Worm (Caenorhabditis elegans) whole organism, L3 larva: ENCODE data around the gene ZK105.1.
"Not testable (repeated sequence)": the region's sequence is repeated elsewhere in the genome, so short reads cannot be mapped to it uniquely, and the experiment has no call there.

Experiments
- R02D3.7 ChIP-seq: fragments of 150-350 bp; optimal IDR thresholded peaks from 2 replicates; lab custom pipeline; 2014; ENCODE audit warnings: missing biosample characterization, missing genetic modification characterization
- ZK546.5 ChIP-seq: sonication (generic microtip); optimal IDR thresholded peaks from 2 replicates; lab custom pipeline; 2017; ENCODE audit warnings: missing biosample characterization, missing genetic modification characterization
- aly-2 ChIP-seq: fragments of 150-350 bp; optimal IDR thresholded peaks from 2 replicates; lab custom pipeline; 2014; ENCODE audit warnings: missing biosample characterization, missing genetic modification characterization
- ama-1 ChIP-seq: fragments of 150-350 bp; optimal IDR thresholded peaks from 2 replicates; lab custom pipeline; 2018
- ceh-16 ChIP-seq: sonication (generic microtip); optimal IDR thresholded peaks from 2 replicates; lab custom pipeline; 2017; ENCODE audit warnings: missing biosample characterization, missing genetic modification characterization
- ceh-28 ChIP-seq: fragments of 150-350 bp; optimal IDR thresholded peaks from 2 replicates; lab custom pipeline; 2014; ENCODE audit warnings: missing biosample characterization, missing genetic modification reagents, missing genetic modification characterization
- ceh-9 ChIP-seq: sonication (generic microtip); optimal IDR thresholded peaks from 2 replicates; lab custom pipeline; 2018; ENCODE audit warnings: missing biosample characterization, missing genetic modification characterization
- daf-12 ChIP-seq: fragments of 150-350 bp; optimal IDR thresholded peaks from 2 replicates; lab custom pipeline; 2014; ENCODE audit warnings: missing biosample characterization, missing genetic modification reagents, missing genetic modification characterization
- egl-27 ChIP-seq: sonication (generic microtip); optimal IDR thresholded peaks from 4 replicates; lab custom pipeline; 2017; ENCODE audit warnings: missing biosample characterization, missing genetic modification reagents, missing genetic modification characterization
- egl-5 ChIP-seq: fragments of 150-350 bp; optimal IDR thresholded peaks from 2 replicates; lab custom pipeline; 2017; ENCODE audit warnings: missing biosample characterization, missing genetic modification reagents, missing genetic modification characterization, inconsistent platforms
- elt-1 ChIP-seq: fragments of 150-350 bp; optimal IDR thresholded peaks from 2 replicates; lab custom pipeline; 2014; ENCODE audit warnings: missing biosample characterization, missing genetic modification characterization
- elt-2 ChIP-seq: sonication (generic microtip); optimal IDR thresholded peaks from 2 replicates; lab custom pipeline; 2016; ENCODE audit warnings: missing genetic modification reagents, mild to moderate bottlenecking, missing genetic modification characterization, missing compliant biosample characterization
- elt-3 ChIP-seq, 3 experiments: fragments of 150-350 bp in 1 of 3; sonication (generic microtip) in 2 of 3; optimal IDR thresholded peaks; 2 replicates in 2 of 3; 4 replicates in 1 of 3; lab custom pipeline; 2014 to 2017; ENCODE audit warnings: missing biosample characterization in 3 of 3, missing genetic modification characterization in 3 of 3
- fkh-10 ChIP-seq: sonication (generic microtip); optimal IDR thresholded peaks from 2 replicates; lab custom pipeline; 2017; ENCODE audit warnings: missing biosample characterization, missing genetic modification reagents, missing genetic modification characterization
- fkh-2 ChIP-seq: fragments of 150-350 bp; optimal IDR thresholded peaks from 2 replicates; lab custom pipeline; 2014; ENCODE audit warnings: missing biosample characterization, missing genetic modification reagents, missing genetic modification characterization
- fos-1 ChIP-seq: fragments of 150-350 bp; optimal IDR thresholded peaks from 2 replicates; lab custom pipeline; 2014; ENCODE audit warnings: missing biosample characterization, missing genetic modification characterization
- hmg-11 ChIP-seq: sonication (generic microtip); optimal IDR thresholded peaks from 2 replicates; lab custom pipeline; 2016; ENCODE audit warnings: missing genetic modification characterization, missing compliant biosample characterization
- lin-39 ChIP-seq: fragments of 150-350 bp; optimal IDR thresholded peaks from 2 replicates; lab custom pipeline; 2018; ENCODE audit warnings: missing biosample characterization, missing genetic modification reagents, missing genetic modification characterization
- lsy-12 ChIP-seq: sonication (generic microtip); optimal IDR thresholded peaks from 2 replicates; lab custom pipeline; 2016; ENCODE audit warnings: mild to moderate bottlenecking, missing genetic modification characterization, missing compliant biosample characterization
- mdl-1 ChIP-seq: fragments of 150-350 bp; optimal IDR thresholded peaks from 2 replicates; lab custom pipeline; 2014; ENCODE audit warnings: missing biosample characterization, missing genetic modification characterization
- nfya-1 ChIP-seq: sonication (generic microtip); optimal IDR thresholded peaks from 2 replicates; lab custom pipeline; 2017; ENCODE audit warnings: missing genetic modification characterization, mild to moderate bottlenecking, missing compliant biosample characterization, antibody characterized with exemption, moderate library complexity; ENCODE audit not compliant: insufficient read depth
- nhr-11 ChIP-seq: fragments of 150-350 bp; optimal IDR thresholded peaks from 2 replicates; lab custom pipeline; 2014; ENCODE audit warnings: missing biosample characterization, missing genetic modification characterization
- nhr-12 ChIP-seq: fragments of 150-350 bp; optimal IDR thresholded peaks from 2 replicates; lab custom pipeline; 2014; ENCODE audit warnings: missing biosample characterization, missing genetic modification characterization
- nhr-23 ChIP-seq: fragments of 150-350 bp; optimal IDR thresholded peaks from 2 replicates; lab custom pipeline; 2014; ENCODE audit warnings: missing biosample characterization, missing genetic modification reagents, missing genetic modification characterization
- nhr-28 ChIP-seq: fragments of 150-350 bp; optimal IDR thresholded peaks from 2 replicates; lab custom pipeline; 2014; ENCODE audit warnings: missing biosample characterization, missing genetic modification characterization
- nhr-43 ChIP-seq: sonication (generic microtip); optimal IDR thresholded peaks from 2 replicates; lab custom pipeline; 2016; ENCODE audit warnings: mild to moderate bottlenecking, missing genetic modification characterization, missing compliant biosample characterization; ENCODE audit not compliant: poor library complexity, severe bottlenecking
- nhr-67 ChIP-seq: fragments of 150-350 bp; optimal IDR thresholded peaks from 2 replicates; lab custom pipeline; 2014; ENCODE audit warnings: missing biosample characterization, missing genetic modification characterization
- nhr-76 ChIP-seq: fragments of 150-350 bp; sonication (generic microtip); optimal IDR thresholded peaks from 5 replicates; lab custom pipeline; 2014; ENCODE audit warnings: missing biosample characterization, missing genetic modification characterization
- nhr-77 ChIP-seq: fragments of 150-350 bp; optimal IDR thresholded peaks from 2 replicates; lab custom pipeline; 2014; ENCODE audit warnings: missing biosample characterization, missing genetic modification characterization
- skn-1 ChIP-seq: fragments of 150-350 bp; optimal IDR thresholded peaks from 2 replicates; lab custom pipeline; 2014; ENCODE audit warnings: missing biosample characterization, missing genetic modification characterization
- snpc-4 ChIP-seq: fragments of 150-350 bp; optimal IDR thresholded peaks from 2 replicates; lab custom pipeline; 2014; ENCODE audit warnings: missing biosample characterization, missing genetic modification characterization
- tbx-2 ChIP-seq: sonication (generic microtip); optimal IDR thresholded peaks from 2 replicates; lab custom pipeline; 2016; ENCODE audit warnings: mild to moderate bottlenecking, missing genetic modification characterization, missing compliant biosample characterization
- unc-62 ChIP-seq: fragments of 150-350 bp; sonication (generic microtip); optimal IDR thresholded peaks from 4 replicates; lab custom pipeline; 2014; ENCODE audit warnings: missing biosample characterization, missing genetic modification reagents, missing genetic modification characterization
- zag-1 ChIP-seq: fragments of 150-350 bp; optimal IDR thresholded peaks from 2 replicates; lab custom pipeline; 2014; ENCODE audit warnings: missing biosample characterization, missing genetic modification characterization
- ztf-11 ChIP-seq: fragments of 150-350 bp; optimal IDR thresholded peaks from 2 replicates; lab custom pipeline; 2014; ENCODE audit warnings: missing biosample characterization, missing genetic modification characterization

ZK105.1 gene

DNA sequence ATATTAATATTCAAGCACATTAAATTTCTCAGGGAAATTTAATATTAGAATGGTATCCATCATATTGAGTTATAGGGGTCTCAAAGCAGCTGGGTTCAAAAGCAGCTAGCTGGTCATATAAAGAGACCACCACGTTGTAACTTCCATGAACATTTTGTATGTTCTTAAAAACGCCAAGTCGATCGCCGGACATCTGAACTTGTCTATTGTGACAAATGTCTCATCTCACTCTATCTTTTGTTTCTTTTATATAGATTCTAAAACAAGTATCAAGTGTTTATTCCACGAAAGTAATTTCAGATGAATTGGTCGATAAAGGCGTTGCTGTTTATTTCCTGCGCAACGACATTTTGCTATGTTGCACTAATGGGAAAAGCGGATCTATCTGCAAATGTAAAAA, 16.9 kb upstream of the ZK105.1 start, which contains the start of gene ZK105.3:
Gene ZK105.3 (plus strand): TSS at position 301 of the 400 bp plus-strand sequence.
- TF ChIP-seq egl-27 (tag; lab: Kevin White, UChicago) (no peak), fkh-10 (GFP tag; lab: Kevin White, UChicago) (no peak), ama-1 (lab: Kevin White, UChicago) (no peak), egl-5 (tag; lab: Kevin White, UChicago) (no peak), R02D3.7 (tag; lab: Kevin White, UChicago) (no peak), skn-1 (tag; lab: Kevin White, UChicago) (no peak)

DNA sequence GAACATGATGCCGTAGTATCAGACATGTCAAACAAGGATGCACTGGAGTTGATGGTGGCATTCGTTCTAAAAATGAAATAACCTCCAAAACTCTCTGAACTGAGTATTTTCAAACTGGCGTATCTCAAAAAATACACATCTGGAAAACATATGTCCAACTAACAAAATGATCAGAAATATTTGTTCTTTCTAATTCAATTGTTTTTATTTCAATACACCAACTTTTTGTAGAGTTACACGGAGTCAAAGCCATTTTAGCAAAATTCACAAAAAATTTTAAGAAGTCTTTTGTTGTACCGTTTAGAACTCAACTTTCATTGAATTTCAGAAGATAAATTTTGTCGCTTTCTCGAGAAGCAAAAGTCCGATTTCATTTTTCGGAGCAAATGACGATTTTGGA, 10.3 kb upstream of the ZK105.1 start, which contains the start of gene srsx-40:
Gene srsx-40 (minus strand): TSS at position 101 of the 400 bp plus-strand sequence.
- not testable (repeated sequence) for TF ChIP-seq nfya-1, ZK546.5, elt-2 (tag; lab: Kevin White, UChicago)

ce11 chrV:7705316-7705715, 8.5 kb upstream of the ZK105.1 start, which contains the start of gene srw-3:
srw-3 (plus strand) TSS chrV:7705616.
- no peak for TF ChIP-seq elt-3 (tag; optimal IDR thresholded peaks at IDR 0.05; lab: Kevin White, UChicago)
- TF ChIP-seq ztf-11 (tag; lab: Kevin White, UChicago), result no peak
- TF ChIP-seq nhr-76, result no peak
- TF ChIP-seq unc-62 (GFP tag; lab: Kevin White, UChicago), result no peak
- no peak for TF ChIP-seq daf-12 (tag; lab: Kevin White, UChicago)
- no peak for TF ChIP-seq nhr-12
- TF ChIP-seq aly-2 (tag; lab: Kevin White, UChicago), result no peak
- no peak for TF ChIP-seq nhr-43 (tag; lab: Kevin White, UChicago)
- no peak for TF ChIP-seq ceh-9
- TF ChIP-seq R02D3.7 (tag; lab: Kevin White, UChicago), result no peak
- no peak for TF ChIP-seq zag-1
- no peak for TF ChIP-seq lsy-12 (tag; lab: Kevin White, UChicago)

DNA sequence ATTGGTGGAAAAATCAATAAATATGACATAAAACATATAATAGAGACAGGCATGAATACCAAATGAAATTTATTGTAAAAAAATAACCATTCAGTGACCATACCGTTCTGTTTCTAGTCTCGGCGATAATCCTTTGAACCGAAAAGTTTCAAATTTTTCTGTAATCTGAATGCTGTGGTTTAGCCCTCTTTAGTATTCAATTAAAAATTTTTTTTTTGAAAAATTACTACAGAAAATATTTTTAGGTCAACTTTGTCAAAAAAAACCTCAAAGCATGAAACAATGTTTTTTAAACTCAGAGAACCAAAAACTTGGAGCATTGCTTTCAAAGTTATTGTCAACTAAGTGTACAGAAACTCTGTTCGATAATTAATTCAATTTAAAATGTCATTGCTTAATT, 5.3 kb upstream of the ZK105.1 start, which contains the start of gene ZK105.11:
Gene ZK105.11 (minus strand): TSS at position 101 of the 400 bp plus-strand sequence.
- no peak for TF ChIP-seq nhr-43 (tag; lab: Kevin White, UChicago)
- no peak for TF ChIP-seq elt-1 (tag; lab: Kevin White, UChicago)
- TF ChIP-seq aly-2 (tag; lab: Kevin White, UChicago), result no peak
- no peak for TF ChIP-seq ZK546.5 (tag; lab: Kevin White, UChicago)
- no peak for TF ChIP-seq ceh-16 (tag; lab: Kevin White, UChicago)
- TF ChIP-seq snpc-4 (tag; lab: Kevin White, UChicago), result no peak
- TF ChIP-seq elt-3 (tag; optimal IDR thresholded peaks at IDR 0.05; lab: Kevin White, UChicago), result no peak
- no peak for TF ChIP-seq daf-12 (tag; lab: Kevin White, UChicago)

DNA sequence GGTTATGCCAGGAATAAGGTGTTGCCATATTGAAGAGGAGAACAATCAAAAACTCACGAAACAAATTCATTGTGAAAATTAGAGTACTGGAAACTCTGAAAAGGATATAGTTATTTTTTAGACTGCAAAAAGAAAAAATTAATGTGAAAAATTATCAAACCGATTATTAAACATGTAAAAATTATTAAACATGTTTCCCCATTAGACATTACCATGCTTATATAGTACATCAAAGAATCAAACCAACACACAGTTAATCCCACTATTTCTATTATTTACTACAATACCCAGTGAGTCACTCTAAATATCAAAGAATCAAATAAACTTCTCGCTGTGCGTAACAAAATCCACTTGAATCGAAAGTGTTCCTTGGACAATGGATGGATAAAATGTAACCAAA, 719 bp upstream of the ZK105.1 start, which contains the start of gene ZK105.13:
Gene ZK105.13 (minus strand): TSS at position 101 of the 400 bp plus-strand sequence.
- TF ChIP-seq nhr-23 (tag; lab: Kevin White, UChicago), result no peak
- no peak for TF ChIP-seq nhr-28 (tag; lab: Kevin White, UChicago)
- no peak for TF ChIP-seq mdl-1
- no peak for TF ChIP-seq ZK546.5 (tag; lab: Kevin White, UChicago)
- TF ChIP-seq nhr-67 (tag; lab: Kevin White, UChicago), result no peak
- TF ChIP-seq skn-1 (tag; lab: Kevin White, UChicago), result no peak
- no peak for TF ChIP-seq fos-1 (tag; lab: Kevin White, UChicago)
- TF ChIP-seq zag-1, result no peak
- no peak for TF ChIP-seq hmg-11 (tag; lab: Kevin White, UChicago)
- TF ChIP-seq nhr-12, result no peak
- no peak for TF ChIP-seq aly-2 (tag; lab: Kevin White, UChicago)
- no peak for TF ChIP-seq ceh-28 (tag; lab: Kevin White, UChicago)
- no peak for TF ChIP-seq nhr-77
- no peak for TF ChIP-seq nhr-11 (tag; lab: Kevin White, UChicago)
- TF ChIP-seq fkh-2, result no peak
- no peak for TF ChIP-seq lsy-12 (tag; lab: Kevin White, UChicago)
- no peak for TF ChIP-seq lin-39 (tag; lab: Kevin White, UChicago)
- TF ChIP-seq tbx-2 (tag; lab: Kevin White, UChicago), result no peak
